Fruit fly (Drosophila melanogaster): Measurements from ENCODE around the gene Gr8a.

The Gr8a gene

dm6 chrX:9251212-9251877 is 24.4 kb downstream of the Gr8a start:
- TF ChIP-seq ttk (optimal IDR thresholded peaks at IDR 0.05), result no peak
- TF ChIP-seq insv (optimal IDR thresholded peaks at IDR 0.05), result no peak
- TF ChIP-seq h (optimal IDR thresholded peaks at IDR 0.05), result no peak
- TF ChIP-seq psq (optimal IDR thresholded peaks at IDR 0.05), result no peak
- TF ChIP-seq Myc (optimal IDR thresholded peaks at IDR 0.05), result no peak
- TF ChIP-seq Sin3A (optimal IDR thresholded peaks at IDR 0.05), result no peak

dm6 chrX:9252051-9252708 is 25.2 kb downstream of the Gr8a start:
- no peak for TF ChIP-seq ttk (optimal IDR thresholded peaks at IDR 0.05)
- no peak for TF ChIP-seq insv (optimal IDR thresholded peaks at IDR 0.05)
- no peak for TF ChIP-seq Myc (optimal IDR thresholded peaks at IDR 0.05)
- no peak for TF ChIP-seq Sin3A (optimal IDR thresholded peaks at IDR 0.05)
- TF ChIP-seq psq (optimal IDR thresholded peaks at IDR 0.05), result no peak
- no peak for TF ChIP-seq h (optimal IDR thresholded peaks at IDR 0.05)

DNA sequence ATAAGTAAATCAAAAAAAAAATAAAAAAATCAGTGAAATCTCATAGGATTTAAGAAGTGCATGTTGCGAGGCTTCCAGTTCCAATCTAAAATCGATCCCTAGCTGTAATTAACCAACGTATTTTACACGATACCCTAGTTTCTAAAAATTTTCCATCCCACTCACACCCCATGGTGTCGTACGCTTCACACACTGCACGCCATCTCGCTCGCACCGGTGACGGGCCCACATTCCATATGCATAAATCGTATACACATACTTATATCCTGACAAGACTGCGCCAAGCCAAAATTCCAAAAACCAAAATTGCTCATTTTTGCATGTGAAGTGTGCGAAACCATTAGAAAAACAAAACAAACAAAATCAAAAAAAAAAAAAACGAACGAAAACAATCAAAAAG is 28.1 kb downstream of the Gr8a start:
- TF ChIP-seq h (optimal IDR thresholded peaks at IDR 0.05), result no peak
- TF ChIP-seq insv (optimal IDR thresholded peaks at IDR 0.05), result no peak
- no peak for TF ChIP-seq ttk (optimal IDR thresholded peaks at IDR 0.05)
- TF ChIP-seq psq (optimal IDR thresholded peaks at IDR 0.05), result no peak
- no peak for TF ChIP-seq Sin3A (optimal IDR thresholded peaks at IDR 0.05)
- no peak for TF ChIP-seq Myc (optimal IDR thresholded peaks at IDR 0.05)

- TF ChIP-seq insv (optimal IDR thresholded peaks at IDR 0.05) (no peak), Sin3A (optimal IDR thresholded peaks at IDR 0.05) (no peak), Myc (optimal IDR thresholded peaks at IDR 0.05) (no peak), h (optimal IDR thresholded peaks at IDR 0.05) (no peak), psq (optimal IDR thresholded peaks at IDR 0.05) (no peak), ttk (optimal IDR thresholded peaks at IDR 0.05) (no peak)
Observed at dm6 chrX:9255964-9256520, 29.1 kb downstream of the Gr8a start, which contains the start of gene ric8a. TSS of gene ric8a (plus strand) at chrX:9256168.

DNA sequence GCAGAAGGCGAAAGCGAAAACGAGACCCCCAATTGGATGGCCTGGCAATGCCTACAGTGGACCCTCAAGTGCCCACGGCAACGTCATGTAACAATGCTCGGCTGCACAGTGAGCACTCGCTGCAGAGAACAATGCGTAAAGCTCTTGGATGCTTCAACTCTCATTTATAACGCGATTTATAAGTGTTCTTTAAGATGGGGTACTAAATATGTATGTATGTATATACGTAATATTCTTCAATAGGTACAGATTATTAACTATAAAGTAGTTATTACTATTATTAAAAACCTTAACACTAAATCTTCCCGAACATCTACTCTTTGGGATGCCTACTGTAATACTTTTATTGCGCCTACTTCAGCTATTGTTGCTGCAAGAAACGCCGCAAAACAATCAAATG is 39.1 kb downstream of the Gr8a start:
- TF ChIP-seq h (optimal IDR thresholded peaks at IDR 0.05), result no peak
- TF ChIP-seq ttk (optimal IDR thresholded peaks at IDR 0.05), result no peak
- no peak for TF ChIP-seq Myc (optimal IDR thresholded peaks at IDR 0.05)
- TF ChIP-seq Sin3A (optimal IDR thresholded peaks at IDR 0.05), result no peak
- no peak for TF ChIP-seq psq (optimal IDR thresholded peaks at IDR 0.05)
- no peak for TF ChIP-seq insv (optimal IDR thresholded peaks at IDR 0.05)

dm6 chrX:9267598-9267997 is 40.7 kb downstream of the Gr8a start, which contains the start of gene Erk7:
TSS of gene Erk7 (minus strand) at chrX:9267698.
- no peak for TF ChIP-seq h (optimal IDR thresholded peaks at IDR 0.05)

- TF ChIP-seq Sin3A (optimal IDR thresholded peaks at IDR 0.05) (no peak), insv (optimal IDR thresholded peaks at IDR 0.05) (no peak), ttk (optimal IDR thresholded peaks at IDR 0.05) (no peak), Myc (optimal IDR thresholded peaks at IDR 0.05) (no peak), psq (optimal IDR thresholded peaks at IDR 0.05) (no peak), h (optimal IDR thresholded peaks at IDR 0.05) (no peak)
Observed at dm6 chrX:9269825-9270224, 42.9 kb downstream of the Gr8a start, which contains the start of gene CG17440. TSS of gene CG17440 (minus strand) at chrX:9269925.

- no peak for TF ChIP-seq Myc (optimal IDR thresholded peaks at IDR 0.05)
- TF ChIP-seq psq (optimal IDR thresholded peaks at IDR 0.05), result no peak
- TF ChIP-seq h (optimal IDR thresholded peaks at IDR 0.05), result no peak
- no peak for TF ChIP-seq ttk (optimal IDR thresholded peaks at IDR 0.05)
- no peak for TF ChIP-seq Sin3A (optimal IDR thresholded peaks at IDR 0.05)
- TF ChIP-seq insv (optimal IDR thresholded peaks at IDR 0.05), result no peak
Observed at dm6 chrX:9272830-9273507, 46.0 kb downstream of the Gr8a start, which contains the start of the genes Cfp1 and Aladin. TSS of gene Cfp1 (minus strand) at chrX:9272960. TSS of gene Aladin (plus strand) at chrX:9273413.
